Worm (Caenorhabditis elegans): ENCODE data around the gene ZC239.17.

DNA sequence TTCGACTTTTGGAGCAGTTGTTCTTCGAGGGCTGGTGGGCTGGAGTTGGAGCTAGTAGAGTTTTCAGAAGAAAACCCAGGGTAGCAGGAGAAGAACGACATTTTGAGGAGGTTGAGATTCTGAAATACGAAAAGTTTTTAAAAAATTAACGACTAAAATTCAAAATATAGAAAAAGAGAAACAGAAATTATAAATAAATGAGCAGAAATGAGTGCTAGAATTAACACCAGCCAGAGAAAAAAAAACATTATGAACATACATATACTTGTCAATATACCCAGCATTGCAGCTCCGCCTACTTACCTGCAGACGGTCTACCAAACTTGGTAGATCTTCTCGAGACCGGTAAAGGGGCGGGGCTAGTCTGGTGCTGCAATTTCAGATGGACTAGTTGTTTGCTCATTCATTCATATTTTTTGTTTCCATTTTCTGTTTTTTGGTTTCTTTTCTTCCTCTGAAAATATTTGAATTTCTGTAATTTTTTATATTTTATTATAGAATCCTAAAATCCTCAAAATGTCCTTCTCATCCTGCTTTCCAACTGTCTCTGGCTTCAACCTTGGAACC, 19.2 kb downstream of the ZC239.17 start, which contains the start of the genes ZC239.20 and ZC239.21:
- TF ChIP-seq him-1 (tag; optimal IDR thresholded peaks at IDR 0.05) (no peak), dao-5 (tag; optimal IDR thresholded peaks at IDR 0.05) (no peak), W03F9.2 (tag; optimal IDR thresholded peaks at IDR 0.05) (no peak)
